Worm (Caenorhabditis elegans) whole organism, mixed stage, embryonic: Measurements from ENCODE around the gene mdt-21.

Experiments used
- M03D4.4 ChIP-seq: sonication (generic microtip); optimal IDR thresholded peaks from 2 replicates; lab custom pipeline; 2017; ENCODE audit warnings: mild to moderate bottlenecking, missing genetic modification characterization, missing compliant biosample characterization
- bed-3 ChIP-seq: fragments of 200-800 bp; sonication (Bioruptor generic); optimal IDR thresholded peaks from 3 replicates; lab custom pipeline; 2018; ENCODE audit warnings: mild to moderate bottlenecking, missing genetic modification characterization, moderate library complexity, missing compliant biosample characterization
- ceh-39 ChIP-seq: fragments of 150-350 bp; optimal IDR thresholded peaks from 2 replicates; lab custom pipeline; 2014; ENCODE audit warnings: missing biosample characterization, missing genetic modification characterization
- ceh-43 ChIP-seq: fragments of 200-800 bp; sonication (Bioruptor generic); optimal IDR thresholded peaks from 2 replicates; lab custom pipeline; 2018; ENCODE audit warnings: mild to moderate bottlenecking, missing genetic modification characterization, moderate library complexity, missing compliant biosample characterization
- ceh-83 ChIP-seq: fragments of 200-800 bp; sonication (Bioruptor generic); optimal IDR thresholded peaks from 2 replicates; lab custom pipeline; 2018; ENCODE audit warnings: mild to moderate bottlenecking, missing genetic modification characterization, missing compliant biosample characterization
- ces-1 ChIP-seq: fragments of 150-350 bp; optimal IDR thresholded peaks from 2 replicates; lab custom pipeline; 2014; ENCODE audit warnings: missing biosample characterization, missing genetic modification reagents, missing genetic modification characterization
- cnd-1 ChIP-seq: fragments of 200-800 bp; sonication (Bioruptor generic); optimal IDR thresholded peaks from 2 replicates; lab custom pipeline; 2018; ENCODE audit warnings: mild to moderate bottlenecking, missing genetic modification characterization, missing compliant biosample characterization
- drap-1 ChIP-seq: fragments of 200-800 bp; sonication (Bioruptor generic); optimal IDR thresholded peaks from 3 replicates; lab custom pipeline; 2018; ENCODE audit warnings: mild to moderate bottlenecking, missing genetic modification characterization, missing compliant biosample characterization
- elt-1 ChIP-seq: sonication (generic microtip); optimal IDR thresholded peaks from 2 replicates; lab custom pipeline; 2017; ENCODE audit warnings: missing genetic modification characterization, mild to moderate bottlenecking, missing compliant biosample characterization, antibody characterized with exemption, moderate library complexity, borderline replicate concordance; ENCODE audit not compliant: insufficient read depth
- flh-1 ChIP-seq: fragments of 200-800 bp; sonication (Bioruptor generic); optimal IDR thresholded peaks from 2 replicates; lab custom pipeline; 2018; ENCODE audit warnings: mild to moderate bottlenecking, missing genetic modification characterization, moderate library complexity, missing compliant biosample characterization
- ham-2 ChIP-seq: fragments of 200-800 bp; sonication (Bioruptor generic); optimal IDR thresholded peaks from 2 replicates; lab custom pipeline; 2018; ENCODE audit warnings: mild to moderate bottlenecking, missing genetic modification characterization, missing compliant biosample characterization
- hlh-1 ChIP-seq: fragments of 150-350 bp; optimal IDR thresholded peaks from 2 replicates; lab custom pipeline; 2014; ENCODE audit warnings: missing biosample characterization, missing genetic modification reagents, missing genetic modification characterization
- lin-13 ChIP-seq: fragments of 150-350 bp; optimal IDR thresholded peaks from 2 replicates; lab custom pipeline; 2014; ENCODE audit warnings: missing biosample characterization, missing genetic modification characterization
- lin-32 ChIP-seq: fragments of 200-800 bp; sonication (Bioruptor generic); optimal IDR thresholded peaks from 2 replicates; lab custom pipeline; 2018; ENCODE audit warnings: mild to moderate bottlenecking, missing genetic modification characterization, missing compliant biosample characterization
- lsy-2 ChIP-seq: fragments of 150-350 bp; optimal IDR thresholded peaks from 2 replicates; lab custom pipeline; 2014; ENCODE audit warnings: missing biosample characterization, missing genetic modification characterization
- mep-1 ChIP-seq: fragments of 150-350 bp; optimal IDR thresholded peaks from 2 replicates; lab custom pipeline; 2017; ENCODE audit warnings: missing biosample characterization, missing genetic modification reagents, missing genetic modification characterization, inconsistent platforms
- mls-2 ChIP-seq: sonication (generic microtip); optimal IDR thresholded peaks from 2 replicates; lab custom pipeline; 2016; ENCODE audit warnings: mild to moderate bottlenecking, missing genetic modification characterization, moderate library complexity, missing compliant biosample characterization
- nhr-12 ChIP-seq: fragments of 150-350 bp; optimal IDR thresholded peaks from 2 replicates; lab custom pipeline; 2014; ENCODE audit warnings: missing biosample characterization, missing genetic modification characterization
- nhr-2 ChIP-seq: fragments of 150-350 bp; optimal IDR thresholded peaks from 2 replicates; lab custom pipeline; 2014; ENCODE audit warnings: missing biosample characterization, missing genetic modification characterization
- nhr-28 ChIP-seq: fragments of 150-350 bp; optimal IDR thresholded peaks from 2 replicates; lab custom pipeline; 2014; ENCODE audit warnings: missing biosample characterization, missing genetic modification characterization
- nhr-76 ChIP-seq: sonication (generic microtip); optimal IDR thresholded peaks from 2 replicates; lab custom pipeline; 2017; ENCODE audit warnings: missing biosample characterization, missing genetic modification characterization
- pha-4 ChIP-seq: fragments of 150-350 bp; optimal IDR thresholded peaks from 2 replicates; lab custom pipeline; 2018; ENCODE audit warnings: missing biosample characterization, missing genetic modification reagents, missing genetic modification characterization
- sem-2 ChIP-seq: fragments of 200-800 bp; sonication (Bioruptor generic); optimal IDR thresholded peaks from 2 replicates; lab custom pipeline; 2018; ENCODE audit warnings: mild to moderate bottlenecking, missing genetic modification characterization, missing compliant biosample characterization
- snpc-4 ChIP-seq: fragments of 150-350 bp; optimal IDR thresholded peaks from 2 replicates; lab custom pipeline; 2014; ENCODE audit warnings: missing biosample characterization, missing genetic modification characterization
- sptf-1 ChIP-seq: sonication (generic microtip); optimal IDR thresholded peaks from 2 replicates; lab custom pipeline; 2017; ENCODE audit warnings: mild to moderate bottlenecking, missing genetic modification characterization, moderate library complexity, missing compliant biosample characterization
- tbx-8 ChIP-seq: fragments of 200-800 bp; sonication (Bioruptor generic); optimal IDR thresholded peaks from 2 replicates; lab custom pipeline; 2018; ENCODE audit warnings: mild to moderate bottlenecking, missing genetic modification characterization, moderate library complexity, missing compliant biosample characterization
- unc-120 ChIP-seq: sonication (generic microtip); optimal IDR thresholded peaks from 2 replicates; lab custom pipeline; 2017; ENCODE audit warnings: missing genetic modification characterization, missing compliant biosample characterization; ENCODE audit not compliant: poor library complexity, severe bottlenecking
- unc-39 ChIP-seq: fragments of 150-350 bp; optimal IDR thresholded peaks from 2 replicates; lab custom pipeline; 2014; ENCODE audit warnings: missing biosample characterization, missing genetic modification characterization
- unc-62 ChIP-seq: fragments of 150-350 bp; optimal IDR thresholded peaks from 2 replicates; lab custom pipeline; 2014; ENCODE audit warnings: missing biosample characterization, missing genetic modification reagents, missing genetic modification characterization
- zip-8 ChIP-seq: fragments of 150-350 bp; optimal IDR thresholded peaks from 2 replicates; lab custom pipeline; 2014; ENCODE audit warnings: missing biosample characterization, missing genetic modification characterization
- ztf-11 ChIP-seq: fragments of 150-350 bp; optimal IDR thresholded peaks from 2 replicates; lab custom pipeline; 2014; ENCODE audit warnings: missing biosample characterization, missing genetic modification characterization

mdt-21 gene

DNA sequence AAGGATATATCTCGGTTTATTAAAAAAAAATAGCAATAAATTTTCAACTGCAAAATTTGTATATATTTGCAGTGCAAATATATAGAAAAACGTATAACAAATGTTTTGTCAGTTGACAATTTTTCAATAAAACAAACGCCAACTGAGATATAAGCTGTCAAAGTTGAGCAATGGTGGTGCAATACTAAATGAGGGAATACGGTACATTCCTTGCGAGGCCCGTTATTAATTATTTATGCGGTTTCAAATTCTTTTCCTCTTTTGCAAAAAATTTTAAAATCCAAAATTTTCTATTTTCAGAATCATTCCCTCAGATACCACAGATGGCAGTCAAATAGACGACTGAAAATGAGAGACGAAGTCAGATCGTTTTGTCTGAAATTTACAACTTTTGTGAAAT is 18.0 kb downstream of the mdt-21 start, which contains the start of gene twk-39:
Gene twk-39, plus strand, starts transcription at position 301 of the 400 bp plus-strand sequence.
- TF ChIP-seq drap-1 (no peak), nhr-2 (no peak), mls-2 (tag; lab: Kevin White, UChicago) (no peak), unc-120 (tag; lab: Kevin White, UChicago) (no peak), sptf-1 (tag; lab: Kevin White, UChicago) (no peak), unc-39 (tag; lab: Kevin White, UChicago) (no peak), lin-32 (GFP tag; lab: Kevin White, UChicago) (no peak)
- TF ChIP-seq, all 35 proteins: peak for 0

- no peak for TF ChIP-seq hlh-1 (tag; lab: Kevin White, UChicago)
- no peak for TF ChIP-seq unc-39 (tag; lab: Kevin White, UChicago)
- TF ChIP-seq drap-1 = no peak
- no peak for TF ChIP-seq nhr-76 (tag; lab: Kevin White, UChicago)
- TF ChIP-seq flh-1 (GFP tag; lab: Kevin White, UChicago) = no peak
- TF ChIP-seq unc-62 (GFP tag; lab: Kevin White, UChicago) = no peak
- TF ChIP-seq nhr-12 = no peak
- no peak for TF ChIP-seq unc-120 (tag; lab: Kevin White, UChicago)
- TF ChIP-seq ceh-39 = no peak
- TF ChIP-seq zip-8 (tag; lab: Kevin White, UChicago) = no peak
- TF ChIP-seq bed-3 (GFP tag; lab: Kevin White, UChicago) = no peak
- TF ChIP-seq elt-1 (tag; lab: Kevin White, UChicago) = no peak
- TF ChIP-seq ham-2 (GFP tag; lab: Kevin White, UChicago) = no peak
- no peak for TF ChIP-seq nhr-28 (tag; lab: Kevin White, UChicago)
- no peak for TF ChIP-seq tbx-8 (GFP tag; lab: Kevin White, UChicago)
- TF ChIP-seq ces-1 (GFP tag; lab: Kevin White, UChicago) = no peak
- TF ChIP-seq mls-2 (tag; lab: Kevin White, UChicago) = no peak
- no peak for TF ChIP-seq lsy-2
Observed at ce11 chrIII:11806695-11807094, 29.3 kb downstream of the mdt-21 start, which contains the start of gene C18D11.7. Gene C18D11.7, minus strand, starts transcription at chrIII:11806795.

ce11 chrIII:11807418-11807817 is 30.0 kb downstream of the mdt-21 start, which contains the start of gene C18D11.10:
Gene C18D11.10, plus strand, starts transcription at chrIII:11807718.
- no peak for TF ChIP-seq sptf-1 (tag; lab: Kevin White, UChicago)
- no peak for TF ChIP-seq unc-120 (tag; lab: Kevin White, UChicago)
- TF ChIP-seq nhr-76 (tag; lab: Kevin White, UChicago) = no peak
- TF ChIP-seq pha-4 (tag; lab: Kevin White, UChicago) = no peak
- no peak for TF ChIP-seq lin-13 (tag; lab: Kevin White, UChicago)
- TF ChIP-seq unc-62 (GFP tag; lab: Kevin White, UChicago) = no peak
- TF ChIP-seq elt-1 (tag; lab: Kevin White, UChicago) = no peak
- TF ChIP-seq flh-1 (GFP tag; lab: Kevin White, UChicago) = no peak
- no peak for TF ChIP-seq hlh-1 (tag; lab: Kevin White, UChicago)
- no peak for TF ChIP-seq bed-3 (GFP tag; lab: Kevin White, UChicago)
- TF ChIP-seq ceh-83 (GFP tag; lab: Kevin White, UChicago) = no peak
- no peak for TF ChIP-seq nhr-2
- TF ChIP-seq zip-8 (tag; lab: Kevin White, UChicago) = no peak
- no peak for TF ChIP-seq ztf-11
- TF ChIP-seq M03D4.4 (tag; lab: Kevin White, UChicago) = no peak
- no peak for TF ChIP-seq lsy-2
- no peak for TF ChIP-seq cnd-1 (tag; lab: Kevin White, UChicago)
- TF ChIP-seq ces-1 (GFP tag; lab: Kevin White, UChicago) = no peak
- no peak for TF ChIP-seq lin-32 (GFP tag; lab: Kevin White, UChicago)

- TF ChIP-seq bed-3 (GFP tag; lab: Kevin White, UChicago) (no peak), hlh-1 (tag; lab: Kevin White, UChicago) (no peak), ceh-83 (GFP tag; lab: Kevin White, UChicago) (no peak), ces-1 (GFP tag; lab: Kevin White, UChicago) (no peak), unc-39 (tag; lab: Kevin White, UChicago) (no peak), mep-1 (no peak), flh-1 (GFP tag; lab: Kevin White, UChicago) (no peak), ztf-11 (no peak)
Observed at ce11 chrIII:11808818-11809217, 31.4 kb downstream of the mdt-21 start, which contains the start of gene C18D11.9. Gene C18D11.9, plus strand, starts transcription at chrIII:11809118.

DNA sequence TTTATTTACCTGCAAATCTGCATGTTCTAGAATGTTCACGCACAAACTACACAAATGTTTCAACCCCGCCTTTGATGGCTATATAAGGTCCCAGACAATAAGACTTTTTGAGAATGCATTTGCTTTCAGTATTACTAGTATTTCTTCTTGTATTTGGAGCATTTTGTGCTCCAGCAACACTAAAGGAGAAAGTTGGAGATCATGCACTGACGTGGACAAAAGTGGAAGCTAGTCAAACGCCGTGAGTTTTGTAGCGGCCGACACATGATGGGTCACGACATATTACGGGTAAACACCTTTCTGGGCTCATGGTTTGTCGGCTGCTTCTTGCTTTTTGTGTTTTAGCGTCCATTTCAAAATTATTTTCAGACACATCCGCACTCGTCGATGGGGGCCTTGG is 33.0 kb downstream of the mdt-21 start, which contains the start of gene C18D11.6:
Gene C18D11.6, plus strand, starts transcription at position 110 of the 400 bp plus-strand sequence.
- no peak for TF ChIP-seq pha-4 (tag; lab: Kevin White, UChicago)
- TF ChIP-seq ztf-11 = no peak
- no peak for TF ChIP-seq nhr-76 (tag; lab: Kevin White, UChicago)
- TF ChIP-seq snpc-4 (tag; lab: Kevin White, UChicago) = no peak
- TF ChIP-seq cnd-1 (tag; lab: Kevin White, UChicago) = no peak
- no peak for TF ChIP-seq elt-1 (tag; lab: Kevin White, UChicago)
- TF ChIP-seq mls-2 (tag; lab: Kevin White, UChicago) = no peak
- no peak for TF ChIP-seq tbx-8 (GFP tag; lab: Kevin White, UChicago)
- no peak for TF ChIP-seq sem-2 (GFP tag; lab: Kevin White, UChicago)
- TF ChIP-seq ceh-43 = no peak
- no peak for TF ChIP-seq lin-13 (tag; lab: Kevin White, UChicago)
- no peak for TF ChIP-seq unc-39 (tag; lab: Kevin White, UChicago)
- no peak for TF ChIP-seq M03D4.4 (tag; lab: Kevin White, UChicago)
